Worm (Caenorhabditis elegans) whole organism, midembryonic: ENCODE data around the gene anat-1.
"Not testable (repeated sequence)": the region's sequence is repeated elsewhere in the genome, so short reads cannot be mapped to it uniquely, and the experiment has no call there.

Experiments used
- T22C8.4 ChIP-seq: fragments of 200-800 bp; sonication (Bioruptor generic); IDR thresholded peaks from 2 replicates; pipeline ENCODE4 v1.3.6; 2022; ENCODE audit warnings: missing genetic modification characterization, missing compliant biosample characterization
- cog-1 ChIP-seq: sonication (generic microtip); optimal IDR thresholded peaks from 2 replicates; lab custom pipeline; 2016; ENCODE audit warnings: missing genetic modification characterization, missing compliant biosample characterization
- flt-1 ChIP-seq: fragments of 200-800 bp; sonication (Bioruptor generic); IDR thresholded peaks from 2 replicates; pipeline ENCODE4 v1.3.6; 2022; ENCODE audit warnings: missing genetic modification characterization, missing compliant biosample characterization
- klf-2 ChIP-seq: fragments of 200-800 bp; sonication (Bioruptor generic); conservative IDR thresholded peaks from 2 replicates; pipeline ENCODE4 v1.3.6; 2022; ENCODE audit warnings: missing genetic modification reagents, missing genetic modification characterization, missing compliant biosample characterization
- med-1 ChIP-seq: sonication (generic microtip); optimal IDR thresholded peaks from 2 replicates; lab custom pipeline; 2017; ENCODE audit warnings: missing genetic modification characterization, mild to moderate bottlenecking, missing compliant biosample characterization, antibody characterized with exemption, missing genetic modification reagents; ENCODE audit not compliant: insufficient read depth
- ref-1 ChIP-seq: fragments of 200-800 bp; sonication (Bioruptor generic); conservative IDR thresholded peaks from 2 replicates; pipeline ENCODE4 v1.3.6; 2022; ENCODE audit warnings: missing genetic modification reagents, missing genetic modification characterization, missing compliant biosample characterization
- tab-1 ChIP-seq: fragments of 200-800 bp; sonication (Bioruptor generic); IDR thresholded peaks from 2 replicates; pipeline ENCODE4 v1.3.6; 2022; ENCODE audit warnings: missing genetic modification characterization, missing compliant biosample characterization
- ztf-23 ChIP-seq: fragments of 200-800 bp; sonication (Bioruptor generic); IDR thresholded peaks from 2 replicates; pipeline ENCODE4 v1.3.6; 2022; ENCODE audit warnings: missing genetic modification reagents, missing genetic modification characterization, missing compliant biosample characterization
- ztf-29 ChIP-seq: fragments of 200-800 bp; sonication (Bioruptor generic); IDR thresholded peaks from 2 replicates; pipeline ENCODE4 v1.3.6; 2022; ENCODE audit warnings: missing genetic modification reagents, missing genetic modification characterization, missing compliant biosample characterization

Gene anat-1

ce11 chrIV:6817554-6817953 lies 46.9 kb downstream of the anat-1 start, which contains the start of gene C17H12.5:
Gene C17H12.5 (minus strand): TSS chrIV:6817654.
- TF ChIP-seq ref-1 (GFP tag; lab: Robert Waterston, UW): no peak
- no peak for TF ChIP-seq med-1 (GFP tag; lab: Kevin White, UChicago)
- no peak for TF ChIP-seq cog-1 (tag; lab: Kevin White, UChicago)
- no peak for TF ChIP-seq T22C8.4 (GFP tag; lab: Robert Waterston, UW)
- no peak for TF ChIP-seq klf-2 (GFP tag; lab: Robert Waterston, UW)
- TF ChIP-seq tab-1 (GFP tag; lab: Robert Waterston, UW): no peak

- TF ChIP-seq ztf-29 (GFP tag; lab: Robert Waterston, UW) (no peak), tab-1 (GFP tag; lab: Robert Waterston, UW) (no peak), cog-1 (tag; lab: Kevin White, UChicago) (no peak), ref-1 (GFP tag; lab: Robert Waterston, UW) (no peak), ztf-23 (GFP tag; lab: Robert Waterston, UW) (no peak), med-1 (GFP tag; lab: Kevin White, UChicago) (no peak), klf-2 (GFP tag; lab: Robert Waterston, UW) (no peak), T22C8.4 (GFP tag; lab: Robert Waterston, UW) (no peak), flt-1 (no peak)
Observed at ce11 chrIV:6818369-6818768, 47.7 kb downstream of the anat-1 start, which contains the start of gene C17H12.8. Gene C17H12.8 (plus strand): TSS chrIV:6818703.

DNA sequence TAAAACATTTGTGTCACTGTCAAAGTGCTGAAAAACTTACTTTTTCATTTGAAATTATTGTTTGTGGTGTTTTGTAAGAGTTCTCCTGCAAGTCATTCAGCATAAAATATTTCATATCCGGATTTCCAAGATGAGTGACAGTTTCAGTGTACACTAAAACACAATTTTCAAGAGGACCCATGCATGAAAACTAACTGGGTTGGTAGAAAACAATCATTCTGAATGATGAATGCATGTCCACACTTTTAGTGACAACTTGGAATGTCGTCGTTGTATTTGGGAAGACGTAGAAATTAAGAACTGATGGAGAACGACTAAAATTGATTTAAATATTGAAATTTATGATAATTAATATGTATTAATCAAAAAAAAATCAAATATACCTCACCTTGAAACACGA lies 51.1 kb downstream of the anat-1 start:
- TF ChIP-seq ref-1 (GFP tag; lab: Robert Waterston, UW) (no peak), flt-1 (no peak), cog-1 (tag; lab: Kevin White, UChicago) (no peak), ztf-23 (GFP tag; lab: Robert Waterston, UW) (no peak)

ce11 chrIV:6822406-6822805 lies 51.8 kb downstream of the anat-1 start, which contains the start of gene C17H12.6:
Gene C17H12.6 (minus strand): TSS chrIV:6822506.
- no peak for TF ChIP-seq tab-1 (GFP tag; lab: Robert Waterston, UW)

DNA sequence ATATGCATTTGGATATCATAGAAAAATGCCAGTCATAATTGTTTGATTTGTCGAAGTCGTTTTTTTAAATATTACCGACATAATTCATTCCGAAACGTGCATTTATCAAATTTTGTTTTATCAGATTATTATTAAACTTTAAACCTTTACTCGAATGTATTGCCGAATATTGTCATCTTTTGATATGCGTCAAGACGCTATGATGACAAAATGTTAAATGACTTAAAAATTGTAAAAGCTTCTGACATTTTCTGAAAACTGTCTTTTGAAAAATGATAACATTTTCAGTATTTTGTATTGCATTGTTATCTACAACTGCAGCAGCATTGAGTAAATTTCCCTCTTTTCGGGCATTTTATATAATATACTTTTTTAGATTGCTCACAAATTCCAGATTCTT lies 54.0 kb downstream of the anat-1 start, which contains the start of gene H20E11.3:
Gene H20E11.3, plus strand, starts transcription at position 195 of the 400 bp plus-strand sequence.
- TF ChIP-seq flt-1 (no peak), med-1 (GFP tag; lab: Kevin White, UChicago) (no peak), T22C8.4 (GFP tag; lab: Robert Waterston, UW) (no peak), ztf-29 (GFP tag; lab: Robert Waterston, UW) (no peak), ref-1 (GFP tag; lab: Robert Waterston, UW) (no peak), ztf-23 (GFP tag; lab: Robert Waterston, UW) (no peak), klf-2 (GFP tag; lab: Robert Waterston, UW) (no peak), tab-1 (GFP tag; lab: Robert Waterston, UW) (no peak), cog-1 (tag; lab: Kevin White, UChicago) (no peak)

DNA sequence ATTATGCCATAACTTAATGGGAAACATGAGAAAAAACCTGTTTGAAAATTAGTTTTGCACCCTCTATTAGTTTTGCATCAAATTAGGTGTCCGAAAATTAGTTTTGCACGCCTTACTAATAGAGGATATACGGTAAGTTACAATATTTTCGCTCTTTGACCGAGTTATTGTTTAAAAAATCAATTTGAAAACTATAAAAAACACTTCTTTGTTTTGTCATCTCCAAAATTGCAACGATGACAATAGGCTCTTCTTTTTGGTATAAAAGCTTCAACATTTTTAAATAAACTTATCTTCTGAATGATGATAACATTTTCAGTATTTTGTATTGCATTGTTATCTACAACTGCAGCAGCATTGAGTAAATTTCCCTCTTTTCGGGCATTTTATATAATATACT lies 56.8 kb downstream of the anat-1 start, which contains the start of gene H20E11.2:
Gene H20E11.2, plus strand, starts transcription at position 301 of the 400 bp plus-strand sequence.
- TF ChIP-seq ztf-23, klf-2, ref-1 (GFP tag; lab: Robert Waterston, UW): not testable (repeated sequence)
